Worm (Caenorhabditis elegans) whole organism, L4/young adult: Measurements from ENCODE around the gene C39E9.7.

Experiments
- W03F9.2 ChIP-seq: fragments of 150-350 bp; optimal IDR thresholded peaks from 2 replicates; lab custom pipeline; 2014; ENCODE audit warnings: missing biosample characterization, missing genetic modification characterization
- dao-5 ChIP-seq: sonication (generic microtip); optimal IDR thresholded peaks from 2 replicates; lab custom pipeline; 2016; ENCODE audit warnings: missing genotype, missing genetic modification characterization, moderate library complexity, missing compliant biosample characterization
- him-1 ChIP-seq: sonication (generic microtip); optimal IDR thresholded peaks from 2 replicates; lab custom pipeline; 2016; ENCODE audit warnings: missing genotype, missing genetic modification reagents, missing genetic modification characterization, missing compliant biosample characterization

ce11 chrIV:13110876-13111275, 34.4 kb upstream of the C39E9.7 start:
- TF ChIP-seq him-1 (tag; lab: Kevin White, UChicago) (no peak), W03F9.2 (tag; lab: Kevin White, UChicago) (no peak), dao-5 (tag; lab: Kevin White, UChicago) (no peak)
